Fruit fly (Drosophila melanogaster) whole organism, prepupa: ENCODE results near the gene CG42464.

Experiments
- CG10669 ChIP-seq: fragments of 200-800 bp; sonication (Bioruptor generic); optimal IDR thresholded peaks from 3 replicates; lab custom pipeline; 2018; ENCODE audit warnings: missing biosample characterization, mild to moderate bottlenecking, missing genetic modification characterization, moderate library complexity
- CG11762 ChIP-seq: fragments of 200-800 bp; sonication (Bioruptor generic); optimal IDR thresholded peaks from 3 replicates; lab custom pipeline; 2016; ENCODE audit warnings: missing biosample characterization, missing genetic modification characterization; ENCODE audit not compliant: insufficient read depth
- CG11902 ChIP-seq: fragments of 200-800 bp; sonication (Bioruptor generic); optimal IDR thresholded peaks from 3 replicates; lab custom pipeline; 2016; ENCODE audit warnings: missing biosample characterization, missing genetic modification characterization
- CG15336 ChIP-seq: fragments of 200-800 bp; sonication (Bioruptor generic); IDR thresholded peaks from 2 replicates; pipeline ENCODE4 v1.3.6; 2022; ENCODE audit warnings: missing biosample characterization, missing genetic modification characterization
- CG16779 ChIP-seq: fragments of 200-800 bp; sonication (Bioruptor generic); optimal IDR thresholded peaks from 3 replicates; lab custom pipeline; 2017; ENCODE audit warnings: missing biosample characterization, mild to moderate bottlenecking, missing genetic modification characterization
- CG3919 ChIP-seq: fragments of 200-800 bp; sonication (Bioruptor generic); optimal IDR thresholded peaks from 3 replicates; lab custom pipeline; 2016; ENCODE audit warnings: missing biosample characterization, missing genetic modification characterization
- CG4318 ChIP-seq: fragments of 200-800 bp; sonication (Bioruptor generic); optimal IDR thresholded peaks from 3 replicates; lab custom pipeline; 2017; ENCODE audit warnings: missing biosample characterization, mild to moderate bottlenecking, missing genetic modification characterization
- CG6163 ChIP-seq: fragments of 200-800 bp; sonication (Bioruptor generic); IDR thresholded peaks from 3 replicates; pipeline ENCODE4 v1.3.6; 2022; ENCODE audit warnings: missing biosample characterization, missing genetic modification characterization
- CG6792 ChIP-seq: fragments of 200-800 bp; sonication (Bioruptor generic); optimal IDR thresholded peaks from 3 replicates; lab custom pipeline; 2016; ENCODE audit warnings: missing biosample characterization, missing genetic modification characterization
- CG6808 ChIP-seq: fragments of 200-800 bp; sonication (Bioruptor generic); optimal IDR thresholded peaks from 3 replicates; lab custom pipeline; 2017; ENCODE audit warnings: missing biosample characterization, missing genetic modification characterization, mild to moderate bottlenecking, moderate library complexity, missing genetic modification reagents
- CG8119 ChIP-seq: fragments of 200-800 bp; sonication (Bioruptor generic); IDR thresholded peaks from 3 replicates; pipeline ENCODE4 v1.3.6; 2022; ENCODE audit warnings: missing biosample characterization, missing genetic modification characterization
- CG8319 ChIP-seq: fragments of 200-800 bp; sonication (Bioruptor generic); optimal IDR thresholded peaks from 3 replicates; lab custom pipeline; 2016; ENCODE audit warnings: missing biosample characterization, missing genetic modification characterization
- CG8632 ChIP-seq: fragments of 200-800 bp; sonication (Bioruptor generic); optimal IDR thresholded peaks from 3 replicates; lab custom pipeline; 2016; ENCODE audit warnings: missing biosample characterization, missing genetic modification characterization
- Eip78C ChIP-seq: fragments of 200-800 bp; sonication (Bioruptor generic); peaks from one replicate; lab custom pipeline; 2016; ENCODE audit warnings: missing biosample characterization, missing genetic modification characterization
- Ets21C ChIP-seq: fragments of 200-800 bp; sonication (Bioruptor generic); optimal IDR thresholded peaks from 3 replicates; lab custom pipeline; 2016; ENCODE audit warnings: missing biosample characterization, missing genetic modification characterization
- Ets96B ChIP-seq: fragments of 200-800 bp; optimal IDR thresholded peaks from 2 replicates; lab custom pipeline; 2019; ENCODE audit warnings: missing biosample characterization, mild to moderate bottlenecking, missing genetic modification characterization, moderate library complexity
- Gug ChIP-seq: fragments of 200-800 bp; sonication (Bioruptor generic); IDR thresholded peaks from 2 replicates; pipeline ENCODE4 v1.3.6; 2022; ENCODE audit warnings: missing biosample characterization, missing genetic modification characterization
- Hr38 ChIP-seq: sonication (Bioruptor generic); optimal IDR thresholded peaks from 2 replicates; lab custom pipeline; 2016; ENCODE audit warnings: missing biosample characterization, missing genetic modification characterization
- Hr39 ChIP-seq: fragments of 200-800 bp; sonication (Bioruptor generic); optimal IDR thresholded peaks from 2 replicates; lab custom pipeline; 2016; ENCODE audit warnings: missing biosample characterization, missing genetic modification characterization
- Lpt ChIP-seq: fragments of 200-800 bp; sonication (Bioruptor generic); optimal IDR thresholded peaks from 3 replicates; lab custom pipeline; 2016; ENCODE audit warnings: missing biosample characterization, missing genetic modification characterization
- OdsH ChIP-seq: fragments of 200-800 bp; sonication (Bioruptor generic); optimal IDR thresholded peaks from 3 replicates; lab custom pipeline; 2016; ENCODE audit warnings: missing biosample characterization, missing genetic modification characterization
- Smox ChIP-seq: fragments of 200-800 bp; sonication (Bioruptor generic); optimal IDR thresholded peaks from 3 replicates; lab custom pipeline; 2016; ENCODE audit warnings: missing biosample characterization, missing genetic modification characterization
- Sox14 ChIP-seq: fragments of 200-800 bp; sonication (Bioruptor generic); optimal IDR thresholded peaks from 3 replicates; lab custom pipeline; 2016; ENCODE audit warnings: missing biosample characterization, missing genetic modification characterization
- Sox15 ChIP-seq: fragments of 200-800 bp; sonication (Bioruptor generic); optimal IDR thresholded peaks from 3 replicates; lab custom pipeline; 2016; ENCODE audit warnings: missing biosample characterization, missing genetic modification characterization
- achi ChIP-seq: fragments of 200-800 bp; sonication (Bioruptor generic); optimal IDR thresholded peaks from 3 replicates; lab custom pipeline; 2016; ENCODE audit warnings: missing biosample characterization, missing genetic modification characterization
- cyc ChIP-seq: fragments of 200-800 bp; sonication (Bioruptor generic); optimal IDR thresholded peaks from 3 replicates; lab custom pipeline; 2016; ENCODE audit warnings: missing biosample characterization, missing genetic modification characterization
- dsx ChIP-seq: fragments of 200-800 bp; optimal IDR thresholded peaks from 3 replicates; lab custom pipeline; 2019; ENCODE audit warnings: missing biosample characterization, mild to moderate bottlenecking, missing genetic modification characterization, moderate library complexity; ENCODE audit not compliant: poor library complexity, severe bottlenecking
- fd59A ChIP-seq: fragments of 200-800 bp; sonication (Bioruptor generic); optimal IDR thresholded peaks from 2 replicates; lab custom pipeline; 2017; ENCODE audit warnings: missing biosample characterization, mild to moderate bottlenecking, missing genetic modification characterization, missing genetic modification reagents
- fd85E ChIP-seq: fragments of 200-800 bp; sonication (Bioruptor generic); optimal IDR thresholded peaks from 3 replicates; lab custom pipeline; 2016; ENCODE audit warnings: missing biosample characterization, missing genetic modification characterization
- fkh ChIP-seq: fragments of 200-800 bp; sonication (Bioruptor generic); optimal IDR thresholded peaks from 3 replicates; lab custom pipeline; 2017; ENCODE audit warnings: missing biosample characterization, mild to moderate bottlenecking, missing genetic modification characterization, moderate library complexity
- lz ChIP-seq: fragments of 200-800 bp; sonication (Bioruptor generic); optimal IDR thresholded peaks from 3 replicates; lab custom pipeline; 2016; ENCODE audit warnings: missing biosample characterization, missing genetic modification characterization
- net ChIP-seq: fragments of 200-800 bp; sonication (Bioruptor generic); optimal IDR thresholded peaks from 3 replicates; lab custom pipeline; 2016; ENCODE audit warnings: missing biosample characterization, missing genetic modification characterization
- spab ChIP-seq: fragments of 200-800 bp; sonication (Bioruptor generic); optimal IDR thresholded peaks from 2 replicates; lab custom pipeline; 2017; ENCODE audit warnings: missing biosample characterization, mild to moderate bottlenecking, missing genetic modification characterization, missing genetic modification reagents
- ss ChIP-seq, 2 experiments: fragments of 200-800 bp; sonication (Bioruptor generic); optimal IDR thresholded peaks; 2 replicates in 1 of 2; 3 replicates in 1 of 2; lab custom pipeline; 2017 to 2018; ENCODE audit warnings: mild to moderate bottlenecking in 2 of 2, missing biosample characterization in 2 of 2, missing genetic modification characterization in 2 of 2, moderate library complexity in 1 of 2
- svp ChIP-seq: fragments of 200-800 bp; sonication (Bioruptor generic); peaks from one replicate; lab custom pipeline; 2016; ENCODE audit warnings: missing biosample characterization, missing genetic modification characterization

CG42464 gene

dm6 chr2L:3669034-3669433 lies 30.2 kb upstream of the CG42464 start, which contains the start of gene Sfp24Bd:
Gene Sfp24Bd, minus strand, starts transcription at chr2L:3669134.
- no peak for TF ChIP-seq CG8319 (GFP tag; lab: Kevin White, UChicago)
- no peak for TF ChIP-seq Eip78C (GFP tag; lab: Kevin White, UChicago)
- no peak for TF ChIP-seq Ets96B (tag; lab: Kevin White, UChicago)
- no peak for TF ChIP-seq cyc (GFP tag; lab: Kevin White, UChicago)
- TF ChIP-seq Ets21C (GFP tag; lab: Kevin White, UChicago): no peak
- no peak for TF ChIP-seq fd59A (GFP tag; lab: Kevin White, UChicago)
- no peak for TF ChIP-seq CG4318 (GFP tag; lab: Kevin White, UChicago)
- TF ChIP-seq CG6163 (GFP tag; lab: Robert Waterston, UW): no peak
- no peak for TF ChIP-seq Lpt (GFP tag; lab: Kevin White, UChicago)
- TF ChIP-seq CG11902: no peak
- no peak for TF ChIP-seq Hr39
- TF ChIP-seq CG3919 (GFP tag; lab: Kevin White, UChicago): no peak
- TF ChIP-seq CG15336 (GFP tag; lab: Robert Waterston, UW): no peak
- no peak for TF ChIP-seq achi (GFP tag; lab: Kevin White, UChicago)
- TF ChIP-seq fd85E (GFP tag; lab: Kevin White, UChicago): no peak
- no peak for TF ChIP-seq CG16779 (tag; lab: Kevin White, UChicago)
- no peak for TF ChIP-seq CG10669 (GFP tag; lab: Kevin White, UChicago)
- no peak for TF ChIP-seq CG11762 (GFP tag; lab: Kevin White, UChicago)

dm6 chr2L:3669675-3670074 lies 29.6 kb upstream of the CG42464 start, which contains the start of gene Sfp24Bb:
Gene Sfp24Bb, minus strand, starts transcription at chr2L:3669775.
- TF ChIP-seq Sox14 (GFP tag; lab: Kevin White, UChicago) (no peak), Ets21C (GFP tag; lab: Kevin White, UChicago) (no peak), cyc (GFP tag; lab: Kevin White, UChicago) (no peak), Gug (GFP tag; lab: Robert Waterston, UW) (no peak), achi (GFP tag; lab: Kevin White, UChicago) (no peak), CG11762 (GFP tag; lab: Kevin White, UChicago) (no peak), OdsH (no peak), CG8119 (GFP tag; lab: Robert Waterston, UW) (no peak), net (GFP tag; lab: Kevin White, UChicago) (no peak), Sox15 (no peak), CG8632 (no peak), CG16779 (tag; lab: Kevin White, UChicago) (no peak), Eip78C (GFP tag; lab: Kevin White, UChicago) (no peak), spab (no peak), dsx (GFP tag; lab: Kevin White, UChicago) (no peak), lz (no peak)

- TF ChIP-seq svp (GFP tag; lab: Kevin White, UChicago) (peak; percentile 40), CG6808 (GFP tag; lab: Kevin White, UChicago) (no peak)
- TF ChIP-seq, all 60 proteins: peak for 1
These were observed 28.8 kb upstream of the CG42464 start, which contains the start of gene Sfp24Bc for dm6 chr2L:3670481-3670880. Gene Sfp24Bc, minus strand, starts transcription at chr2L:3670581.

- TF ChIP-seq Ets21C (GFP tag; lab: Kevin White, UChicago): no peak
- no peak for TF ChIP-seq fkh (GFP tag; lab: Kevin White, UChicago)
- TF ChIP-seq CG6792 (GFP tag; lab: Kevin White, UChicago): no peak
- peak; percentile 29 for TF ChIP-seq svp (GFP tag; lab: Kevin White, UChicago)
These were observed 23.5 kb upstream of the CG42464 start for dm6 chr2L:3675770-3676169.

dm6 chr2L:3681338-3681737 lies 17.9 kb upstream of the CG42464 start:
- TF ChIP-seq Smox (no peak), Hr38 (GFP tag; lab: Kevin White, UChicago) (no peak), CG16779 (tag; lab: Kevin White, UChicago) (no peak), ss (GFP tag; optimal IDR thresholded peaks at IDR 0.05; lab: Kevin White, UChicago) (no peak)
